Fruit fly (Drosophila melanogaster) S2 (cell line): ENCODE measurements around the gene Snmp2.

Source experiments
- CG8478 ChIP-seq: fragments of >200 bp; optimal IDR thresholded peaks from 2 replicates; lab custom pipeline; 2018
- CTCF ChIP-seq, 2 experiments: fragments of >200 bp; optimal IDR thresholded peaks; 2 replicates each; lab custom pipeline; 2018

The Snmp2 gene

dm6 chr3L:7759835-7760780, 17.3 kb upstream of the Snmp2 start, which contains the start of gene Hn:
Hn (plus strand) TSS chr3L:7760453.
- no peak for TF ChIP-seq CTCF (optimal IDR thresholded peaks at IDR 0.05; lab: Kevin White, UChicago)
- no peak for TF ChIP-seq CG8478 (lab: Kevin White, UChicago)

dm6 chr3L:7754109-7754508, 11.3 kb upstream of the Snmp2 start, which contains the start of gene CG7409:
CG7409 (plus strand) TSS chr3L:7754409.
- TF ChIP-seq CTCF (optimal IDR thresholded peaks at IDR 0.05; lab: Kevin White, UChicago) (no peak), CG8478 (lab: Kevin White, UChicago) (no peak)

- TF ChIP-seq CG8478 (lab: Kevin White, UChicago), result no peak
- no peak for TF ChIP-seq CTCF (optimal IDR thresholded peaks at IDR 0.05; lab: Kevin White, UChicago)
These were observed 4.2 kb upstream of the Snmp2 start, which contains the start of gene CG13685 for dm6 chr3L:7747044-7747443. CG13685 (plus strand) TSS chr3L:7747344.

dm6 chr3L:7743741-7744140, 900 bp upstream of the Snmp2 start:
- TF ChIP-seq CTCF (optimal IDR thresholded peaks at IDR 0.05; lab: Kevin White, UChicago) (no peak), CG8478 (lab: Kevin White, UChicago) (no peak)

- TF ChIP-seq CTCF (optimal IDR thresholded peaks at IDR 0.05; lab: Kevin White, UChicago), result no peak
- TF ChIP-seq CG8478 (lab: Kevin White, UChicago), result no peak
These were observed 888 bp downstream of the Snmp2 start for dm6 chr3L:7741953-7742352.

dm6 chr3L:7732141-7732748, 10.6 kb downstream of the Snmp2 start, which contains the start of gene CG8492:
CG8492 (minus strand) TSS chr3L:7732191.
- TF ChIP-seq CTCF (optimal IDR thresholded peaks at IDR 0.05; lab: Kevin White, UChicago), result no peak
- TF ChIP-seq CG8478 (lab: Kevin White, UChicago), result no peak

dm6 chr3L:7726690-7727089, 16.2 kb downstream of the Snmp2 start:
- no peak for TF ChIP-seq CG8478 (lab: Kevin White, UChicago)
- no peak for TF ChIP-seq CTCF (optimal IDR thresholded peaks at IDR 0.05; lab: Kevin White, UChicago)

- TF ChIP-seq CTCF (optimal IDR thresholded peaks at IDR 0.05; lab: Kevin White, UChicago) (no peak), CG8478 (lab: Kevin White, UChicago) (no peak)
These were observed 16.6 kb downstream of the Snmp2 start, which contains the start of gene CG7457 for dm6 chr3L:7726285-7726684. CG7457 (minus strand) TSS chr3L:7726473.

dm6 chr3L:7721527-7721926, 21.3 kb downstream of the Snmp2 start:
- TF ChIP-seq CG8478 (lab: Kevin White, UChicago) (no peak), CTCF (optimal IDR thresholded peaks at IDR 0.05; lab: Kevin White, UChicago) (no peak)

- TF ChIP-seq CTCF (optimal IDR thresholded peaks at IDR 0.05; lab: Kevin White, UChicago) (no peak), CG8478 (lab: Kevin White, UChicago) (no peak)
These were observed 23.4 kb downstream of the Snmp2 start for dm6 chr3L:7719418-7719789.

dm6 chr3L:7718561-7719417, 24.1 kb downstream of the Snmp2 start, which contains the start of gene Mcad:
Mcad (plus strand) TSS chr3L:7719350.
- no peak for TF ChIP-seq CG8478 (lab: Kevin White, UChicago)
- no peak for TF ChIP-seq CTCF (optimal IDR thresholded peaks at IDR 0.05; lab: Kevin White, UChicago)

dm6 chr3L:7717863-7718560, 24.8 kb downstream of the Snmp2 start, which contains the start of gene Ank2:
Ank2 (minus strand) TSS chr3L:7718395.
- no peak for TF ChIP-seq CTCF (optimal IDR thresholded peaks at IDR 0.05; lab: Kevin White, UChicago)
- TF ChIP-seq CG8478 (lab: Kevin White, UChicago), result no peak

dm6 chr3L:7714301-7714946, 28.4 kb downstream of the Snmp2 start:
- no peak for TF ChIP-seq CG8478 (lab: Kevin White, UChicago)
